Fruit fly (Drosophila melanogaster): Measurements from ENCODE around the gene Bet5.
A peak's percentile ranks its signal among the peaks of the same experiment; 100 is the strongest.

DNA sequence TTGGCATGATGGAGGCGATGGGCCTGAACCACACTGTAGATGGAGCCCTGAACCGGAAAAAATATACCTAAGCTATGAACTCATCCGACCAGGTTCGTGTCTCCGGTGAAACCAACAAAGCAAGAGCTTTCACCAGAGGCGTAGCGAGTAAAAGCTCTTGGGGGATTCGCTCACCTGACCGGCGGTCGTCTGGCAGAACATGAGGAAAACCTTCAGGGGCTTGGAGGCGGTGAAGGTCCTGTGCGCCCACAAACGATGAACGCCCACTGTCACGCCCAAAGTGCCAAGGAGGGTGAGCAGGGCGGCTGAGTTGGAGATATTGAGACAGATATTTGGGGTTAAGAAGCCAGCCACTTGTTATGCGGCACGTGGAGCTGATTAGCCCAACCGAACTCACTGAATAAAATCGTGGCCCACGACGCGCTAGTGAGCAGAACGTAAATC lies 15.6 kb downstream of the Bet5 start:
- TF ChIP-seq CG8478 (optimal IDR thresholded peaks at IDR 0.05) (no peak), CTCF (optimal IDR thresholded peaks at IDR 0.05) (peak; percentile 17 to 19)
